Worm (Caenorhabditis elegans) whole organism, young adult: ENCODE results near the gene hat-1.

ENCODE experiments used
- B0336.3 ChIP-seq: fragments of 200-800 bp; sonication (Bioruptor generic); IDR thresholded peaks from 2 replicates; pipeline ENCODE4 v1.3.6; 2022; ENCODE audit warnings: missing genetic modification characterization, missing compliant biosample characterization
- C17E4.6 ChIP-seq: fragments of 200-800 bp; sonication (Bioruptor generic); IDR thresholded peaks from 2 replicates; pipeline ENCODE4 v1.3.6; 2022; ENCODE audit warnings: missing genetic modification reagents, missing genetic modification characterization, missing compliant biosample characterization
- D2030.7 ChIP-seq: fragments of 200-800 bp; sonication (Bioruptor generic); IDR thresholded peaks from 2 replicates; pipeline ENCODE4 v1.3.6; 2022; ENCODE audit warnings: missing genetic modification reagents, missing genetic modification characterization, missing compliant biosample characterization
- F22D6.2 ChIP-seq: sonication (generic microtip); optimal IDR thresholded peaks from 2 replicates; lab custom pipeline; 2016; ENCODE audit warnings: mild to moderate bottlenecking, missing genetic modification characterization, missing compliant biosample characterization
- F33H1.4 ChIP-seq: fragments of 200-800 bp; sonication (Bioruptor generic); IDR thresholded peaks from 2 replicates; pipeline ENCODE4 v1.3.6; 2022; ENCODE audit warnings: missing genetic modification reagents, missing genetic modification characterization, missing compliant biosample characterization
- F37B4.10 ChIP-seq: fragments of 200-800 bp; sonication (Bioruptor generic); IDR thresholded peaks from 2 replicates; pipeline ENCODE4 v1.3.6; 2022; ENCODE audit warnings: missing genetic modification characterization, missing compliant biosample characterization
- F39B2.1 ChIP-seq: fragments of 200-800 bp; sonication (Bioruptor generic); IDR thresholded peaks from 2 replicates; pipeline ENCODE4 v1.3.6; 2022; ENCODE audit warnings: missing genetic modification reagents, missing genetic modification characterization, missing compliant biosample characterization
- F52B5.7 ChIP-seq: sonication (generic microtip); optimal IDR thresholded peaks from 2 replicates; lab custom pipeline; 2016; ENCODE audit warnings: mild to moderate bottlenecking, missing genetic modification characterization, missing compliant biosample characterization
- F57C9.4 ChIP-seq: sonication (generic microtip); optimal IDR thresholded peaks from 2 replicates; lab custom pipeline; 2017; ENCODE audit warnings: mild to moderate bottlenecking, missing genetic modification characterization, missing compliant biosample characterization
- K11D2.4 ChIP-seq: fragments of 200-800 bp; sonication (Bioruptor generic); IDR thresholded peaks from 2 replicates; pipeline ENCODE4 v1.3.6; 2022; ENCODE audit warnings: missing genetic modification reagents, missing genetic modification characterization, missing compliant biosample characterization
- T26A5.8 ChIP-seq: sonication (generic microtip); optimal IDR thresholded peaks from 2 replicates; lab custom pipeline; 2016; ENCODE audit warnings: missing genetic modification characterization, missing compliant biosample characterization
- Y67H2A.10 ChIP-seq: fragments of 200-800 bp; sonication (Bioruptor generic); conservative IDR thresholded peaks from 2 replicates; pipeline ENCODE4 v1.3.6; 2022; ENCODE audit warnings: missing genetic modification reagents, missing genetic modification characterization, missing compliant biosample characterization
- Y95B8A.8 ChIP-seq: fragments of 200-800 bp; sonication (Bioruptor generic); IDR thresholded peaks from 2 replicates; pipeline ENCODE4 v1.3.6; 2022; ENCODE audit warnings: missing genetic modification reagents, missing genetic modification characterization, missing compliant biosample characterization
- ZK185.1 ChIP-seq: sonication (generic microtip); optimal IDR thresholded peaks from 2 replicates; lab custom pipeline; 2016; ENCODE audit warnings: mild to moderate bottlenecking, missing genetic modification characterization, missing compliant biosample characterization; ENCODE audit not compliant: poor library complexity, severe bottlenecking
- aptf-2 ChIP-seq: fragments of 200-800 bp; sonication (Bioruptor generic); conservative IDR thresholded peaks from 2 replicates; pipeline ENCODE4 v1.3.6; 2022; ENCODE audit warnings: missing genetic modification reagents, missing genetic modification characterization, missing compliant biosample characterization
- attf-5 ChIP-seq: fragments of 200-800 bp; sonication (Bioruptor generic); optimal IDR thresholded peaks from 2 replicates; lab custom pipeline; 2018; ENCODE audit warnings: mild to moderate bottlenecking, missing genetic modification characterization, missing compliant biosample characterization
- ceh-100 ChIP-seq: fragments of 200-800 bp; sonication (Bioruptor generic); IDR thresholded peaks from 2 replicates; pipeline ENCODE4 v1.3.6; 2022; ENCODE audit warnings: missing genetic modification reagents, missing genetic modification characterization, missing compliant biosample characterization
- ceh-40 ChIP-seq: fragments of 200-800 bp; sonication (Bioruptor generic); IDR thresholded peaks from 2 replicates; pipeline ENCODE4 v1.3.6; 2022; ENCODE audit warnings: missing genetic modification characterization, missing compliant biosample characterization
- ceh-91 ChIP-seq: fragments of 200-800 bp; sonication (Bioruptor generic); IDR thresholded peaks from 2 replicates; pipeline ENCODE4 v1.3.6; 2022; ENCODE audit warnings: missing genetic modification reagents, missing genetic modification characterization, missing compliant biosample characterization
- die-1 ChIP-seq: sonication (generic microtip); optimal IDR thresholded peaks from 2 replicates; lab custom pipeline; 2016; ENCODE audit warnings: missing genotype, mild to moderate bottlenecking, missing genetic modification characterization, missing compliant biosample characterization
- dox-1 ChIP-seq: fragments of 200-800 bp; sonication (Bioruptor generic); IDR thresholded peaks from 2 replicates; pipeline ENCODE4 v1.3.6; 2022; ENCODE audit warnings: missing genetic modification reagents, missing genetic modification characterization, missing compliant biosample characterization
- egrh-3 ChIP-seq: fragments of 200-800 bp; sonication (Bioruptor generic); IDR thresholded peaks from 2 replicates; pipeline ENCODE4 v1.3.6; 2022; ENCODE audit warnings: missing genetic modification reagents, missing genetic modification characterization, missing compliant biosample characterization
- ets-4 ChIP-seq: fragments of 200-800 bp; sonication (Bioruptor generic); optimal IDR thresholded peaks from 2 replicates; lab custom pipeline; 2018; ENCODE audit warnings: mild to moderate bottlenecking, missing genetic modification characterization, missing compliant biosample characterization
- hlh-12 ChIP-seq: sonication (generic microtip); optimal IDR thresholded peaks from 2 replicates; lab custom pipeline; 2016; ENCODE audit warnings: missing genetic modification characterization, missing compliant biosample characterization
- hlh-26 ChIP-seq: fragments of 200-800 bp; sonication (Bioruptor generic); conservative IDR thresholded peaks from 2 replicates; pipeline ENCODE4 v1.3.6; 2022; ENCODE audit warnings: missing genetic modification reagents, missing genetic modification characterization, missing compliant biosample characterization
- lag-1 ChIP-seq: fragments of 200-800 bp; sonication (Bioruptor generic); IDR thresholded peaks from 2 replicates; pipeline ENCODE4 v1.3.6; 2022; ENCODE audit warnings: missing genetic modification reagents, missing genetic modification characterization, missing compliant biosample characterization
- lin-26 ChIP-seq: fragments of 200-800 bp; sonication (Bioruptor generic); IDR thresholded peaks from 2 replicates; pipeline ENCODE4 v1.3.6; 2022; ENCODE audit warnings: missing genetic modification reagents, missing genetic modification characterization, missing compliant biosample characterization
- lin-35 ChIP-seq, 3 experiments: fragments of 150-350 bp in 2 of 3; sonication (generic microtip) in 1 of 3; optimal IDR thresholded peaks; 2 replicates each; lab custom pipeline; 2014 to 2018; ENCODE audit warnings: missing biosample characterization in 3 of 3, missing genetic modification characterization in 3 of 3, missing genetic modification reagents in 3 of 3
- lsl-1 ChIP-seq: fragments of 200-800 bp; sonication (Bioruptor generic); optimal IDR thresholded peaks from 2 replicates; lab custom pipeline; 2018; ENCODE audit warnings: mild to moderate bottlenecking, missing genetic modification characterization, moderate library complexity, missing compliant biosample characterization
- madf-10 ChIP-seq: sonication (generic microtip); optimal IDR thresholded peaks from 2 replicates; lab custom pipeline; 2016; ENCODE audit warnings: mild to moderate bottlenecking, missing genetic modification characterization, missing compliant biosample characterization
- madf-6 ChIP-seq: fragments of 200-800 bp; sonication (Bioruptor generic); IDR thresholded peaks from 2 replicates; pipeline ENCODE4 v1.3.6; 2022; ENCODE audit warnings: missing genetic modification reagents, missing genetic modification characterization, missing compliant biosample characterization
- mel-28 ChIP-seq: sonication (generic microtip); optimal IDR thresholded peaks from 2 replicates; lab custom pipeline; 2016; ENCODE audit warnings: borderline replicate concordance, mild to moderate bottlenecking, missing genetic modification characterization, missing compliant biosample characterization
- mes-4 ChIP-seq: sonication (generic microtip); optimal IDR thresholded peaks from 2 replicates; lab custom pipeline; 2016; ENCODE audit warnings: missing genotype, missing genetic modification characterization, missing compliant biosample characterization
- mxl-1 ChIP-seq: sonication (generic microtip); optimal IDR thresholded peaks from 2 replicates; lab custom pipeline; 2016; ENCODE audit warnings: missing genetic modification characterization, missing compliant biosample characterization
- nfya-1 ChIP-seq: sonication (generic microtip); optimal IDR thresholded peaks from 2 replicates; lab custom pipeline; 2017; ENCODE audit warnings: antibody characterized with exemption, missing compliant biosample characterization, missing genetic modification characterization, borderline replicate concordance; ENCODE audit not compliant: insufficient read depth
- nfyb-1 ChIP-seq: fragments of 200-800 bp; sonication (Bioruptor generic); IDR thresholded peaks from 2 replicates; pipeline ENCODE4 v1.3.6; 2022; ENCODE audit warnings: missing genetic modification reagents, missing genetic modification characterization, missing compliant biosample characterization
- nhr-27 ChIP-seq: fragments of 200-800 bp; sonication (Bioruptor generic); optimal IDR thresholded peaks from 2 replicates; lab custom pipeline; 2018; ENCODE audit warnings: mild to moderate bottlenecking, missing genetic modification characterization, moderate library complexity, missing compliant biosample characterization
- nhr-90 ChIP-seq: sonication (generic microtip); optimal IDR thresholded peaks from 2 replicates; lab custom pipeline; 2016; ENCODE audit warnings: missing genotype, mild to moderate bottlenecking, missing genetic modification characterization, missing compliant biosample characterization
- rpc-1 ChIP-seq, 2 experiments: fragments of 150-350 bp in 1 of 2; sonication (generic microtip) in 1 of 2; optimal IDR thresholded peaks; 2 replicates each; lab custom pipeline; 2014 to 2018; ENCODE audit warnings: missing biosample characterization in 1 of 2, missing genetic modification characterization in 1 of 2, missing genetic modification reagents in 1 of 2, missing genotype in 1 of 2
- snpc-1.3 ChIP-seq: sonication (generic microtip); optimal IDR thresholded peaks from 2 replicates; lab custom pipeline; 2017; ENCODE audit warnings: missing genetic modification characterization, mild to moderate bottlenecking, missing compliant biosample characterization, antibody characterized with exemption, moderate library complexity, missing genotype, missing genetic modification reagents; ENCODE audit not compliant: insufficient read depth
- snpc-4 ChIP-seq, 5 experiments: fragments of 150-350 bp in 1 of 5; sonication (generic microtip) in 4 of 5; optimal IDR thresholded peaks; 2 replicates each; lab custom pipeline; 2014 to 2018; ENCODE audit warnings: missing genetic modification characterization in 5 of 5, missing biosample characterization in 3 of 5, antibody characterized with exemption in 2 of 5, mild to moderate bottlenecking in 2 of 5, missing compliant biosample characterization in 2 of 5, missing genotype in 2 of 5, moderate library complexity in 2 of 5, missing genetic modification reagents in 1 of 5
- tlf-1 ChIP-seq: fragments of 200-800 bp; sonication (Bioruptor generic); optimal IDR thresholded peaks from 2 replicates; lab custom pipeline; 2018; ENCODE audit warnings: mild to moderate bottlenecking, missing genetic modification characterization, missing compliant biosample characterization
- zfh-2 ChIP-seq: fragments of 200-800 bp; sonication (Bioruptor generic); conservative IDR thresholded peaks from 2 replicates; pipeline ENCODE4 v1.3.6; 2022; ENCODE audit warnings: missing genetic modification reagents, missing genetic modification characterization, missing compliant biosample characterization
- ztf-18 ChIP-seq: sonication (generic microtip); optimal IDR thresholded peaks from 2 replicates; lab custom pipeline; 2016; ENCODE audit warnings: missing genotype, mild to moderate bottlenecking, missing genetic modification characterization, missing compliant biosample characterization
- ztf-25 ChIP-seq: fragments of 200-800 bp; sonication (Bioruptor generic); IDR thresholded peaks from 2 replicates; pipeline ENCODE4 v1.3.6; 2022; ENCODE audit warnings: missing genetic modification reagents, missing genetic modification characterization, missing compliant biosample characterization
- ztf-28 ChIP-seq: fragments of 200-800 bp; sonication (Bioruptor generic); IDR thresholded peaks from 2 replicates; pipeline ENCODE4 v1.3.6; 2022; ENCODE audit warnings: missing genetic modification reagents, missing genetic modification characterization, missing compliant biosample characterization
- ztf-3 ChIP-seq: fragments of 200-800 bp; sonication (Bioruptor generic); optimal IDR thresholded peaks from 2 replicates; lab custom pipeline; 2018; ENCODE audit warnings: mild to moderate bottlenecking, missing genetic modification characterization, missing compliant biosample characterization
- ztf-6 ChIP-seq: fragments of 200-800 bp; sonication (Bioruptor generic); IDR thresholded peaks from 2 replicates; pipeline ENCODE4 v1.3.6; 2022; ENCODE audit warnings: missing genetic modification reagents, missing genetic modification characterization, missing compliant biosample characterization

hat-1 gene

DNA sequence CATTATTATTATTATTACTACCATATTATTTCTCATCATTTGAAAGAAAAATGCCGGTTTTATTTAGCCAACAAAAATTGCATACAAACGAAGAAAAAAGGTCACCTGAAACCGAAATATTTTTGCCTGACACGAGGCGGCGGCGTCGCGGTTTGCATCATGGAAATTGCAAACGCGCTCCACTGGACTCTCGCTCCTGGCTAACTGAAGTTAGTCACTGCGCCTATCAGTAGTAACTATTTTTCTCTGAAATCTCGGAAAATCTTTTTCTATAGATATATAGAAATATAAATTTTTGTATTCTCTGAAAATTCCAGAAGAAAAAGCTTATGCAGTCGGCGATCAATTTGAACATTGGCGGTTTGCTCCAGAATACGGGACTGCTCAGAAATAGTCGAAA lies 8.8 kb upstream of the hat-1 start, which contains the start of gene ymel-1 (continued):
- TF ChIP-seq K11D2.4 (GFP tag; lab: Robert Waterston, UW) = no peak
- TF ChIP-seq T26A5.8 = no peak
- peak; percentile 25 for TF ChIP-seq ztf-18 (tag; lab: Kevin White, UChicago)
- TF ChIP-seq ZK185.1 (tag; lab: Kevin White, UChicago) = peak; percentile 26
- no peak for TF ChIP-seq snpc-1.3
- TF ChIP-seq ztf-3 = no peak
- TF ChIP-seq lin-35 (GFP tag; optimal IDR thresholded peaks at IDR 0.05; lab: Kevin White, UChicago) = peak in 1 of 3 experiments; percentile 42
- TF ChIP-seq F57C9.4 (tag; lab: Kevin White, UChicago) = no peak
- no peak for TF ChIP-seq ztf-25 (GFP tag; lab: Robert Waterston, UW)
- TF ChIP-seq nhr-27 (tag; lab: Kevin White, UChicago) = no peak
- no peak for TF ChIP-seq C17E4.6 (GFP tag; lab: Robert Waterston, UW)
- no peak for TF ChIP-seq F39B2.1
- no peak for TF ChIP-seq hlh-26 (GFP tag; lab: Robert Waterston, UW)
- no peak for TF ChIP-seq ceh-91
- TF ChIP-seq snpc-4 (GFP tag; optimal IDR thresholded peaks at IDR 0.05; lab: Kevin White, UChicago) = no peak
- TF ChIP-seq snpc-4 (tag; optimal IDR thresholded peaks at IDR 0.05; lab: Kevin White, UChicago) = no peak
- TF ChIP-seq mes-4 (tag; lab: Kevin White, UChicago) = no peak
- TF ChIP-seq nfyb-1 (GFP tag; lab: Robert Waterston, UW) = peak; percentile 58; the same call in 1 of the 2 replicates
- peak; percentile 19 for TF ChIP-seq nhr-90 (tag; lab: Kevin White, UChicago)
- TF ChIP-seq ets-4 = no peak
- no peak for TF ChIP-seq nfya-1 (tag; lab: Kevin White, UChicago)
- TF ChIP-seq F33H1.4 = 0 out of 2 replicates have a peak, but pooled peaks have one; percentile 9
- TF ChIP-seq F52B5.7 = peak; percentile 39
- no peak for TF ChIP-seq F22D6.2 (tag; lab: Kevin White, UChicago)
- TF ChIP-seq ceh-40 (GFP tag; lab: Robert Waterston, UW) = no peak
- peak; percentile 7 for TF ChIP-seq madf-10 (tag; lab: Kevin White, UChicago)
- TF ChIP-seq D2030.7 (GFP tag; lab: Robert Waterston, UW) = no peak
- no peak for TF ChIP-seq mxl-1 (tag; lab: Kevin White, UChicago)
- TF ChIP-seq mel-28 (tag; lab: Kevin White, UChicago) = no peak
- TF ChIP-seq egrh-3 (GFP tag; lab: Robert Waterston, UW) = no peak
- TF ChIP-seq ceh-100 (GFP tag; lab: Robert Waterston, UW) = no peak
- TF ChIP-seq hlh-12 (tag; lab: Kevin White, UChicago) = no peak
- TF ChIP-seq dox-1 (GFP tag; lab: Robert Waterston, UW) = no peak
- TF ChIP-seq tlf-1 (GFP tag; lab: Kevin White, UChicago) = no peak
- no peak for TF ChIP-seq lin-26 (GFP tag; lab: Robert Waterston, UW)
- no peak for TF ChIP-seq lsl-1 (GFP tag; lab: Kevin White, UChicago)
- TF ChIP-seq F37B4.10 (GFP tag; lab: Robert Waterston, UW) = no peak
- no peak for TF ChIP-seq ztf-6 (GFP tag; lab: Robert Waterston, UW)
- TF ChIP-seq ztf-28 (GFP tag; lab: Robert Waterston, UW) = no peak
- peak; percentile 51; the same call in 1 of the 2 replicates for TF ChIP-seq B0336.3 (GFP tag; lab: Robert Waterston, UW)
- TF ChIP-seq Y67H2A.10 (GFP tag; lab: Robert Waterston, UW) = no peak
- peak; percentile 69 for TF ChIP-seq attf-5 (GFP tag; lab: Kevin White, UChicago)
- TF ChIP-seq lag-1 (GFP tag; lab: Robert Waterston, UW) = no peak
- no peak for TF ChIP-seq madf-6
- no peak for TF ChIP-seq zfh-2 (GFP tag; lab: Robert Waterston, UW)
- TF ChIP-seq Y95B8A.8 = no peak
- TF ChIP-seq die-1 = no peak
- TF ChIP-seq aptf-2 (GFP tag; lab: Robert Waterston, UW) = 0 out of 2 replicates have a peak, but pooled peaks have one; percentile 27
- no peak for TF ChIP-seq rpc-1 (optimal IDR thresholded peaks at IDR 0.05; lab: Kevin White, UChicago)
- TF ChIP-seq rpc-1 (tag; optimal IDR thresholded peaks at IDR 0.05; lab: Kevin White, UChicago) = no peak
- TF ChIP-seq, all 124 proteins: peak for 23
